Fruit fly (Drosophila melanogaster): ENCODE results near the gene Wdr24.

The Wdr24 gene

DNA sequence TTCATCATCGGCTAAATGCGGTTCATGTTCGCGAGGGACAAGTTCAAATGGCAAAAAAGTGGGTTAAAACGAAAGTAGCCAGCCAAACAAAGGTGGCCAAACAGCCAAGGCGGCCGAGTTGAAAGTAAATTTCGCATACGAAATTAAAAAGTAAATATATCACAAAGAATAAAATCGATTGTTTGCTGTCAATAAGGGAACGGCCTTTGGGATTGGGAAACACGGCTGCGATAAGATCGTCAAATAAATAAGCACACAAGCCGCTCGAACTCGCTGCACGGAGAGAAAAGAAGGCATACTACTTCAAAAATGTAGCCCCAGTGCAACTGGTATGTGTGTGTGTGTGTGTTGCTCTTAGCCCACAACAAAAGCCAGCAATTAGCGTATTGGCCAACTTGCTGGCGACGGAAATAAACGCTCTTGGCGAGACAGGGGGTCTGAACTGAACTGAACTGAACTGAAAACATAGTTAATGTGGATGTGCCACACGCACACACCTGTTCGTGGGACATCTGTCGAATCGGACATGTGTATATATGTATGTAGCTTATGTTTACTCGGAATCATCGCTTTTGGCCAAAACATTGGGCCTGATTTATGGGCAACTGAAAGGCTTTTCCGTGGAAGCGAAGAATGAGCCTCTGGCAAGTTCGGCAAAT, 43.1 kb upstream of the Wdr24 start (continued):
- TF ChIP-seq unpg (GFP tag; optimal IDR thresholded peaks at IDR 0.05) (no peak), CG15601 (tag; optimal IDR thresholded peaks at IDR 0.05) (no peak), CG18011 (GFP tag; optimal IDR thresholded peaks at IDR 0.05) (no peak), CG42726 (GFP tag; IDR thresholded peaks at IDR 0.05; ENCODE audit: partially characterized antibody) (no peak), CG9932 (GFP tag; IDR thresholded peaks at IDR 0.05) (peak; percentile 35; the same call in 1 of the 2 replicates), rib (GFP tag; IDR thresholded peaks at IDR 0.05) (no peak), CG10267 (tag; optimal IDR thresholded peaks at IDR 0.05) (no peak), CG7786 (GFP tag; optimal IDR thresholded peaks at IDR 0.05) (no peak), ac (GFP tag; optimal IDR thresholded peaks at IDR 0.05) (no peak), ewg (GFP tag; optimal IDR thresholded peaks at IDR 0.05) (no peak), dm (GFP tag; optimal IDR thresholded peaks at IDR 0.05) (no peak), lilli (GFP tag; optimal IDR thresholded peaks at IDR 0.05) (no peak), CG17568 (GFP tag; optimal IDR thresholded peaks at IDR 0.05) (no peak), ttk (GFP tag; IDR thresholded peaks at IDR 0.05) (no peak), Dfd (GFP tag; optimal IDR thresholded peaks at IDR 0.05) (no peak), zf30C (GFP tag; optimal IDR thresholded peaks at IDR 0.05) (no peak), tap (tag; optimal IDR thresholded peaks at IDR 0.05) (no peak), Hr78 (GFP tag; optimal IDR thresholded peaks at IDR 0.05) (no peak), ab (GFP tag; optimal IDR thresholded peaks at IDR 0.05) (no peak), Dip2 (GFP tag; IDR thresholded peaks at IDR 0.05) (no peak), CG3995 (GFP tag; optimal IDR thresholded peaks at IDR 0.05) (no peak), HLH54F (GFP tag; optimal IDR thresholded peaks at IDR 0.05) (no peak), danr (GFP tag; IDR thresholded peaks at IDR 0.05) (no peak), nom (GFP tag; optimal IDR thresholded peaks at IDR 0.05) (no peak), CG10565 (GFP tag; optimal IDR thresholded peaks at IDR 0.05) (no peak), MTF-1 (GFP tag; optimal IDR thresholded peaks at IDR 0.05; ENCODE audit: borderline replicate concordance) (no peak)

DNA sequence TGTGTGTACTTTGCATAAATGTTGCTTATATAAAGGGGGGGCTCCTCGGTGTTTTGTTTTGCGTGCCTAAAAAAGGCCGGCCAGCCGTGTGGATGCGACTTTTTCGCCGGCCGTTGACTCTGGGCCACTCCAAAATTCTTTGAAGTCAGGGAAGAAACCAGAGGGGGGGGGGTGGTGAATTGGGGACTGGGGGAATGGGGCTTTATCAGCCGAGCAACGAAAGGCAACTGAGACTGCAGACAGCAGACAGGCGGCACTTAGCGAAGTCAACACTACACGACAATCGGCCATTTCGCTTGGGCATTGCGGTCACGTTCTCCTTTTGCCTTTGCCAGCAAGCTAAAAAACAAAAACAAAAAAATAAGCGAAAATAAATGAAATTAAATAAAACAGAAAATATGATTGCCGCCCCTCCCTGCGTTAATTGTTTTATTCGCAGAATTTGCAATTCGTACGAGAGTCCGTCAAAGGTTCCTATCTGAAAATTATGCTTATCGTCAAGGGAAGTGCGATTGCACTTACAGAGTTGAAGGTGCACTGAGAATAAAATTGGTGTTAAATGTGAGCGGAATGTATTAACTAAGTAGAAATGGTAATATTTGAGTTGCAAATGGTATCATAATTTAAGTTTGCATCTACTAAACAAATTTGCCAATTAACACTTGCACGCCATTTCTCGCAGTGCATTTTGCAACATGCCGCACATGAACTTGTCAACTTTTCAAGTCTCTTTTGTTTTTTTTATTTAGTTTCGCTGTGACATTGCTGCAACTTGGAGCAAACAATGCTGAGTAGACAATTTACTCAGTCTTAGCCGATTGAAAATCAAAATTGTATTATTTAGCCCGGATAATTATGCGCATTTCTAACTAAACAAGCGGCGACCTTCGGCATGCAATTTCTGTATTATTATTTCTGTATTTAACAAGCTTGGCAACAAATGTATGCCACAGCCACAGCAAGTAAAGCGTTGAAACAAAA, 41.4 kb upstream of the Wdr24 start:
- TF ChIP-seq CTCF (GFP tag; optimal IDR thresholded peaks at IDR 0.05) (no peak), Elba2 (GFP tag; optimal IDR thresholded peaks at IDR 0.05) (no peak), croc (GFP tag; conservative IDR thresholded peaks at IDR 0.05) (no peak), HHEX (GFP tag; optimal IDR thresholded peaks at IDR 0.05) (no peak), CG11695 (GFP tag; IDR thresholded peaks at IDR 0.05) (0 out of 3 replicates have a peak, but pooled peaks have one; percentile 27), prd (optimal IDR thresholded peaks at IDR 0.05) (no peak), prd (GFP tag; IDR thresholded peaks at IDR 0.05) (peak; percentile 49; the same call in 1 of the 3 replicates), Spps (tag; optimal IDR thresholded peaks at IDR 0.05) (no peak), CHES-1-like (GFP tag; optimal IDR thresholded peaks at IDR 0.05) (no peak), Med (GFP tag) (peak; percentile 71), Atf6 (GFP tag; IDR thresholded peaks at IDR 0.05) (peak; percentile 26; the same call in 1 of the 2 replicates), CG4854 (GFP tag; optimal IDR thresholded peaks at IDR 0.05) (peak; percentile 2), phol (tag; optimal IDR thresholded peaks at IDR 0.05) (peak; percentile 26), CG2202 (tag; optimal IDR thresholded peaks at IDR 0.05) (no peak), CG2889 (GFP tag; IDR thresholded peaks at IDR 0.05) (0 out of 3 replicates have a peak, but pooled peaks have one; percentile 9), NFAT (GFP tag; IDR thresholded peaks at IDR 0.05) (no peak), fd96Cb (tag; optimal IDR thresholded peaks at IDR 0.05) (peak; percentile 14), jigr1 (GFP tag; IDR thresholded peaks at IDR 0.05) (0 out of 3 replicates have a peak, but pooled peaks have one; percentile 33), crol (GFP tag; IDR thresholded peaks at IDR 0.05) (peak; percentile 57), Aef1 (GFP tag; IDR thresholded peaks at IDR 0.05) (peak; percentile 39; the same call in 1 of the 3 replicates), Ada2b (GFP tag; IDR thresholded peaks at IDR 0.05) (peak; percentile 24; the same call in 1 of the 2 replicates), CG30403 (GFP tag; optimal IDR thresholded peaks at IDR 0.05) (no peak), Xrp1 (GFP tag; IDR thresholded peaks at IDR 0.05) (peak; percentile 43; the same call in 1 of the 2 replicates)
